Worm (Caenorhabditis elegans): Measurements from ENCODE around the gene acdh-2.

Gene acdh-2

DNA sequence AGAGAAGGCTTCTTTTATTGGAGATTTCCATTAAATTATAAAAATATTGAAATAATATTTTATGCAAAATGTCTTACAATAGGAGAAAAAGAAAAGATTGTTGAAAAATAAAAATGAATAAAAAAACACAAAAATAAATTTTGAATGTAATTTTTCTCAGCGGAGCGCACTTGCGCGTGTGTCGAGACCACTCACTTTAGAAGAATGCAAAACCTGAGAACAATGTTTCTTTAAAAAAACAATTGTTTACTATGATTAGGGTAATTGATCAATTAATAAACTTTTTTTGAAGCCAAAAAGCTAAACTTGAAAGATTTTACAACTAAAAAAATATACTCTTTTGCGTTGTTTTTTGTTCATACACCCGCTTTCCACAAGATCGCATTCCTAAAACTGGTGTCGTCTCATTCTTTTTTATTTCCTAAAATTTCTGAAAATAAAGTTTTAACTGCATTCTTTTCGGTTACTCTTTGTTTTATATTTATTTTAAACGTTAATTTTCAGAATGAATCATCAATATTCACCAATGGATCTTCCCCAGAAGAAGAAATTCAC, 47.0 kb upstream of the acdh-2 start, which contains the start of gene ttc-4 (continued):
- TF ChIP-seq ceh-22 (tag; optimal IDR thresholded peaks at IDR 0.05), result no peak
- TF ChIP-seq C08G9.2 (tag; optimal IDR thresholded peaks at IDR 0.05), result peak; percentile 71
- TF ChIP-seq ceh-48 (tag; optimal IDR thresholded peaks at IDR 0.05), result no peak
- TF ChIP-seq pqm-1 (tag; optimal IDR thresholded peaks at IDR 0.05), result no peak
- TF ChIP-seq pros-1 (tag; optimal IDR thresholded peaks at IDR 0.05), result no peak
- TF ChIP-seq hlh-8 (tag; optimal IDR thresholded peaks at IDR 0.05), result peak; percentile 58
- no peak for TF ChIP-seq odd-2 (tag; optimal IDR thresholded peaks at IDR 0.05)
- no peak for TF ChIP-seq fkh-6 (tag; optimal IDR thresholded peaks at IDR 0.05)
- TF ChIP-seq ceh-18 (tag; optimal IDR thresholded peaks at IDR 0.05), result no peak
- no peak for TF ChIP-seq dmd-4 (tag; optimal IDR thresholded peaks at IDR 0.05; ENCODE audit: borderline replicate concordance)
- TF ChIP-seq C38D4.7 (GFP tag; optimal IDR thresholded peaks at IDR 0.05), result no peak
- TF ChIP-seq T23F11.4 (GFP tag; optimal IDR thresholded peaks at IDR 0.05), result no peak
- TF ChIP-seq ceh-6 (GFP tag; optimal IDR thresholded peaks at IDR 0.05), result no peak
- TF ChIP-seq ama-1 (optimal IDR thresholded peaks at IDR 0.05), result no peak
- TF ChIP-seq che-1 (tag; optimal IDR thresholded peaks at IDR 0.05), result no peak
- TF ChIP-seq elt-2 (tag; optimal IDR thresholded peaks at IDR 0.05), result peak; percentile 90
- TF ChIP-seq ceh-31 (tag; optimal IDR thresholded peaks at IDR 0.05), result peak; percentile 90
- no peak for TF ChIP-seq hlh-15 (tag; optimal IDR thresholded peaks at IDR 0.05)
- TF ChIP-seq unc-3 (GFP tag; conservative IDR thresholded peaks at IDR 0.05), result no peak
- TF ChIP-seq unc-3 (tag; optimal IDR thresholded peaks at IDR 0.05), result no peak
- no peak for TF ChIP-seq ceh-24 (tag; optimal IDR thresholded peaks at IDR 0.05)
- peak; percentile 56 for TF ChIP-seq ets-4 (tag; optimal IDR thresholded peaks at IDR 0.05)
- TF ChIP-seq madf-2 (tag; optimal IDR thresholded peaks at IDR 0.05), result no peak
- TF ChIP-seq sox-4 (tag; optimal IDR thresholded peaks at IDR 0.05), result no peak
- no peak for TF ChIP-seq lin-11 (tag; optimal IDR thresholded peaks at IDR 0.05)
- TF ChIP-seq K02D7.2 (tag; optimal IDR thresholded peaks at IDR 0.05), result no peak
- peak; percentile 33 for TF ChIP-seq ceh-2 (tag; optimal IDR thresholded peaks at IDR 0.05)
- peak; percentile 29 for TF ChIP-seq unc-86 (tag; optimal IDR thresholded peaks at IDR 0.05)
- no peak for TF ChIP-seq hlh-30 (tag; optimal IDR thresholded peaks at IDR 0.05; ENCODE audit: insufficient read depth)
- TF ChIP-seq zip-5 (tag; optimal IDR thresholded peaks at IDR 0.05), result peak; percentile 71
- TF ChIP-seq ceh-30 (tag; optimal IDR thresholded peaks at IDR 0.05), result no peak
- peak; percentile 8 for TF ChIP-seq tbx-7 (tag; optimal IDR thresholded peaks at IDR 0.05)

DNA sequence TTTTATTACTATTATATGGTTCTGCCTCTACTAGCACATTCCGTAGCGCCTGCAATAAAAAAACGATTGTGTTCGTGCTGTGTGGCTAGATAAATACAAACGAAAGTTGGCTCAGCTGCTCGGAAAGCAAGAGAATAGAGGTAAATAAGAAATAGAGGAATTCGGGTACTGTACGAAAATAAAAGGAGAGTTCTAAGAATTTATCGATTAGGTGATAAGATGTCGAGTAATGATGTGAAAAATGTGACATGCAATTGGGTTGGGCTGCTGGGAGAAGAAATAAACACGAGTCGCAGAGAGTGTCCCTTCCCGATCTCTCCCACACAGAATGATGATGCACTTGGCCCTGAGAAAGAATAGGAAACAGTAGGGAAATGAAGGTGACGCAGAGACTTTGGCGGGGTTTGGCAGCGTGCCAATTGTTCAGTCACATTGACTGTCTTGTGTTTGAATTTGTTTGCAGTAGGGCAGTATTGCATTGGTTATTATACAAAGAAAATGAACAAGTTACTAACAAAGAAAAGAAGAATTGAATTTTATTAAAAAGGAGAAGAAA, 46.2 kb upstream of the acdh-2 start, which contains the start of gene cdc-14:
cdc-14 (minus strand) TSS at position 51 of the 556 bp plus-strand sequence.
- TF ChIP-seq che-1 (tag; optimal IDR thresholded peaks at IDR 0.05), result no peak
- no peak for TF ChIP-seq gmeb-2 (tag; optimal IDR thresholded peaks at IDR 0.05)
- peak; percentile 65 for TF ChIP-seq ceh-31 (tag; optimal IDR thresholded peaks at IDR 0.05)
- peak; percentile 56 for TF ChIP-seq ref-2 (tag; optimal IDR thresholded peaks at IDR 0.05)
- no peak for TF ChIP-seq ztf-16 (tag; optimal IDR thresholded peaks at IDR 0.05)
- peak; percentile 33 for TF ChIP-seq sdc-2 (tag; optimal IDR thresholded peaks at IDR 0.05)
- peak; percentile 13 for TF ChIP-seq hlh-8 (tag; optimal IDR thresholded peaks at IDR 0.05)
- peak; percentile 95 for TF ChIP-seq hlh-30 (tag; optimal IDR thresholded peaks at IDR 0.05; ENCODE audit: insufficient read depth)
- no peak for TF ChIP-seq madf-2 (tag; optimal IDR thresholded peaks at IDR 0.05)
- TF ChIP-seq tbx-2 (tag; optimal IDR thresholded peaks at IDR 0.05), result peak; percentile 76
- TF ChIP-seq sox-2 (GFP tag; IDR thresholded peaks at IDR 0.05), result peak; percentile 18; the same call in 1 of the 2 replicates
- peak; percentile 59 for TF ChIP-seq unc-42 (tag; optimal IDR thresholded peaks at IDR 0.05)
- peak; percentile 81 for TF ChIP-seq ceh-18 (tag; optimal IDR thresholded peaks at IDR 0.05)
- peak; percentile 69 for TF ChIP-seq ceh-34 (tag; optimal IDR thresholded peaks at IDR 0.05)
- TF ChIP-seq nfya-1 (tag; optimal IDR thresholded peaks at IDR 0.05), result peak; percentile 72
- TF ChIP-seq ama-1 (optimal IDR thresholded peaks at IDR 0.05), result no peak
- TF ChIP-seq hlh-6 (tag; optimal IDR thresholded peaks at IDR 0.05), result peak; percentile 38
- 0 out of 2 replicates have a peak, but pooled peaks have one; percentile 24 for TF ChIP-seq ceh-45 (GFP tag; IDR thresholded peaks at IDR 0.05)
- TF ChIP-seq lim-6 (tag; optimal IDR thresholded peaks at IDR 0.05), result no peak
- peak; percentile 57 for TF ChIP-seq elt-2 (tag; optimal IDR thresholded peaks at IDR 0.05)
- TF ChIP-seq hlh-15 (tag; optimal IDR thresholded peaks at IDR 0.05), result no peak
- TF ChIP-seq unc-55 (GFP tag; optimal IDR thresholded peaks at IDR 0.05), result peak; percentile 64
- TF ChIP-seq syd-9 (tag; optimal IDR thresholded peaks at IDR 0.05), result no peak
- TF ChIP-seq rnt-1 (tag; optimal IDR thresholded peaks at IDR 0.05), result peak; percentile 37
